Worm (Caenorhabditis elegans) whole organism, young adult: ENCODE data around the gene Y45F10D.7.

Experiments
- B0035.1 ChIP-seq: sonication (generic microtip); optimal IDR thresholded peaks from 2 replicates; lab custom pipeline; 2016; ENCODE audit warnings: missing genetic modification characterization, mild to moderate bottlenecking, missing compliant biosample characterization, missing genotype, missing genetic modification reagents
- B0336.3 ChIP-seq: fragments of 200-800 bp; sonication (Bioruptor generic); IDR thresholded peaks from 2 replicates; pipeline ENCODE4 v1.3.6; 2022; ENCODE audit warnings: missing genetic modification characterization, missing compliant biosample characterization
- C17E4.6 ChIP-seq: fragments of 200-800 bp; sonication (Bioruptor generic); IDR thresholded peaks from 2 replicates; pipeline ENCODE4 v1.3.6; 2022; ENCODE audit warnings: missing genetic modification reagents, missing genetic modification characterization, missing compliant biosample characterization
- D2030.7 ChIP-seq: fragments of 200-800 bp; sonication (Bioruptor generic); IDR thresholded peaks from 2 replicates; pipeline ENCODE4 v1.3.6; 2022; ENCODE audit warnings: missing genetic modification reagents, missing genetic modification characterization, missing compliant biosample characterization
- F23B12.7 ChIP-seq: sonication (generic microtip); optimal IDR thresholded peaks from 2 replicates; lab custom pipeline; 2017; ENCODE audit warnings: missing genetic modification characterization, mild to moderate bottlenecking, missing compliant biosample characterization, antibody characterized with exemption, moderate library complexity; ENCODE audit not compliant: insufficient read depth
- F33H1.4 ChIP-seq: fragments of 200-800 bp; sonication (Bioruptor generic); IDR thresholded peaks from 2 replicates; pipeline ENCODE4 v1.3.6; 2022; ENCODE audit warnings: missing genetic modification reagents, missing genetic modification characterization, missing compliant biosample characterization
- F37B4.10 ChIP-seq: fragments of 200-800 bp; sonication (Bioruptor generic); IDR thresholded peaks from 2 replicates; pipeline ENCODE4 v1.3.6; 2022; ENCODE audit warnings: missing genetic modification characterization, missing compliant biosample characterization
- F57C9.4 ChIP-seq: sonication (generic microtip); optimal IDR thresholded peaks from 2 replicates; lab custom pipeline; 2017; ENCODE audit warnings: mild to moderate bottlenecking, missing genetic modification characterization, missing compliant biosample characterization
- Y53G8AR.9 ChIP-seq: fragments of 200-800 bp; sonication (Bioruptor generic); conservative IDR thresholded peaks from 2 replicates; pipeline ENCODE4 v1.3.6; 2022; ENCODE audit warnings: missing genetic modification reagents, missing genetic modification characterization, missing compliant biosample characterization
- Y79H2A.3 ChIP-seq: fragments of 200-800 bp; sonication (Bioruptor generic); conservative IDR thresholded peaks from 2 replicates; pipeline ENCODE4 v1.3.6; 2022; ENCODE audit warnings: missing genetic modification reagents, missing genetic modification characterization, missing compliant biosample characterization
- ZK185.1 ChIP-seq: sonication (generic microtip); optimal IDR thresholded peaks from 2 replicates; lab custom pipeline; 2016; ENCODE audit warnings: mild to moderate bottlenecking, missing genetic modification characterization, missing compliant biosample characterization; ENCODE audit not compliant: poor library complexity, severe bottlenecking
- aptf-2 ChIP-seq: fragments of 200-800 bp; sonication (Bioruptor generic); conservative IDR thresholded peaks from 2 replicates; pipeline ENCODE4 v1.3.6; 2022; ENCODE audit warnings: missing genetic modification reagents, missing genetic modification characterization, missing compliant biosample characterization
- attf-3 ChIP-seq: fragments of 200-800 bp; sonication (Bioruptor generic); conservative IDR thresholded peaks from 2 replicates; pipeline ENCODE4 v1.3.6; 2022; ENCODE audit warnings: missing genetic modification reagents, missing genetic modification characterization, missing compliant biosample characterization
- attf-6 ChIP-seq: fragments of 200-800 bp; sonication (Bioruptor generic); IDR thresholded peaks from 2 replicates; pipeline ENCODE4 v1.3.6; 2022; ENCODE audit warnings: missing genetic modification reagents, missing genetic modification characterization, missing compliant biosample characterization
- bed-2 ChIP-seq: fragments of 200-800 bp; sonication (Bioruptor generic); IDR thresholded peaks from 2 replicates; pipeline ENCODE4 v1.3.6; 2022; ENCODE audit warnings: missing genetic modification reagents, missing genetic modification characterization, missing compliant biosample characterization
- cebp-1 ChIP-seq, 2 experiments: fragments of 200-800 bp in 1 of 2; sonication (Bioruptor generic) in 1 of 2; sonication (generic microtip) in 1 of 2; IDR thresholded peaks in 1 of 2; optimal IDR thresholded peaks in 1 of 2; 2 replicates each; pipeline versions ENCODE4 v1.3.6 to Lab custom; 2017 to 2022; ENCODE audit warnings: missing compliant biosample characterization in 2 of 2, missing genetic modification characterization in 2 of 2, mild to moderate bottlenecking in 1 of 2, missing genetic modification reagents in 1 of 2, moderate library complexity in 1 of 2
- dox-1 ChIP-seq: fragments of 200-800 bp; sonication (Bioruptor generic); IDR thresholded peaks from 2 replicates; pipeline ENCODE4 v1.3.6; 2022; ENCODE audit warnings: missing genetic modification reagents, missing genetic modification characterization, missing compliant biosample characterization
- dpff-1 ChIP-seq: sonication (generic microtip); optimal IDR thresholded peaks from 2 replicates; lab custom pipeline; 2017; ENCODE audit warnings: mild to moderate bottlenecking, missing genetic modification characterization, missing compliant biosample characterization
- efl-1 ChIP-seq: fragments of 150-350 bp; optimal IDR thresholded peaks from 2 replicates; lab custom pipeline; 2014; ENCODE audit warnings: missing biosample characterization, missing genetic modification reagents, missing genetic modification characterization
- egl-44 ChIP-seq: fragments of 200-800 bp; sonication (Bioruptor generic); IDR thresholded peaks from 2 replicates; pipeline ENCODE4 v1.3.6; 2022; ENCODE audit warnings: missing genetic modification reagents, missing genetic modification characterization, missing compliant biosample characterization
- fkh-3 ChIP-seq: sonication (generic microtip); optimal IDR thresholded peaks from 2 replicates; lab custom pipeline; 2016; ENCODE audit warnings: mild to moderate bottlenecking, missing genetic modification characterization, missing compliant biosample characterization
- hlh-26 ChIP-seq: fragments of 200-800 bp; sonication (Bioruptor generic); conservative IDR thresholded peaks from 2 replicates; pipeline ENCODE4 v1.3.6; 2022; ENCODE audit warnings: missing genetic modification reagents, missing genetic modification characterization, missing compliant biosample characterization
- hmg-1.2 ChIP-seq: fragments of 200-800 bp; sonication (Bioruptor generic); IDR thresholded peaks from 2 replicates; pipeline ENCODE4 v1.3.6; 2022; ENCODE audit warnings: missing genetic modification reagents, missing genetic modification characterization, missing compliant biosample characterization
- hrde-1 ChIP-seq: sonication (generic microtip); optimal IDR thresholded peaks from 2 replicates; lab custom pipeline; 2016; ENCODE audit warnings: missing genetic modification characterization, mild to moderate bottlenecking, missing compliant biosample characterization, moderate library complexity, missing genotype, missing genetic modification reagents, borderline replicate concordance
- hsf-1 ChIP-seq: fragments of 200-800 bp; sonication (Bioruptor generic); IDR thresholded peaks from 2 replicates; pipeline ENCODE4 v1.3.6; 2022; ENCODE audit warnings: missing genetic modification reagents, missing genetic modification characterization, missing compliant biosample characterization
- lag-1 ChIP-seq: fragments of 200-800 bp; sonication (Bioruptor generic); IDR thresholded peaks from 2 replicates; pipeline ENCODE4 v1.3.6; 2022; ENCODE audit warnings: missing genetic modification reagents, missing genetic modification characterization, missing compliant biosample characterization
- lin-35 ChIP-seq, 3 experiments: fragments of 150-350 bp in 2 of 3; sonication (generic microtip) in 1 of 3; optimal IDR thresholded peaks; 2 replicates each; lab custom pipeline; 2014 to 2018; ENCODE audit warnings: missing biosample characterization in 3 of 3, missing genetic modification characterization in 3 of 3, missing genetic modification reagents in 3 of 3
- lin-54 ChIP-seq: fragments of 200-800 bp; sonication (Bioruptor generic); optimal IDR thresholded peaks from 2 replicates; lab custom pipeline; 2018; ENCODE audit warnings: mild to moderate bottlenecking, missing genetic modification characterization, missing compliant biosample characterization
- lsl-1 ChIP-seq: fragments of 200-800 bp; sonication (Bioruptor generic); optimal IDR thresholded peaks from 2 replicates; lab custom pipeline; 2018; ENCODE audit warnings: mild to moderate bottlenecking, missing genetic modification characterization, moderate library complexity, missing compliant biosample characterization
- madf-6 ChIP-seq: fragments of 200-800 bp; sonication (Bioruptor generic); IDR thresholded peaks from 2 replicates; pipeline ENCODE4 v1.3.6; 2022; ENCODE audit warnings: missing genetic modification reagents, missing genetic modification characterization, missing compliant biosample characterization
- madf-8 ChIP-seq: fragments of 200-800 bp; sonication (Bioruptor generic); conservative IDR thresholded peaks from 2 replicates; pipeline ENCODE4 v1.3.6; 2022; ENCODE audit warnings: missing genetic modification reagents, missing genetic modification characterization, missing compliant biosample characterization
- mcd-1 ChIP-seq: fragments of 200-800 bp; sonication (Bioruptor generic); IDR thresholded peaks from 2 replicates; pipeline ENCODE4 v1.3.6; 2022; ENCODE audit warnings: missing genetic modification reagents, missing genetic modification characterization, missing compliant biosample characterization
- mes-4 ChIP-seq: sonication (generic microtip); optimal IDR thresholded peaks from 2 replicates; lab custom pipeline; 2016; ENCODE audit warnings: missing genotype, missing genetic modification characterization, missing compliant biosample characterization
- nfya-1 ChIP-seq: sonication (generic microtip); optimal IDR thresholded peaks from 2 replicates; lab custom pipeline; 2017; ENCODE audit warnings: antibody characterized with exemption, missing compliant biosample characterization, missing genetic modification characterization, borderline replicate concordance; ENCODE audit not compliant: insufficient read depth
- nfya-2 ChIP-seq: fragments of 200-800 bp; sonication (Bioruptor generic); IDR thresholded peaks from 2 replicates; pipeline ENCODE4 v1.3.6; 2022; ENCODE audit warnings: missing genetic modification reagents, missing genetic modification characterization, missing compliant biosample characterization
- rec-8 ChIP-seq, 2 experiments: sonication (generic microtip); optimal IDR thresholded peaks; 2 replicates each; lab custom pipeline; 2016; ENCODE audit warnings: mild to moderate bottlenecking in 2 of 2, missing genetic modification characterization in 2 of 2, missing genetic modification reagents in 2 of 2, missing genotype in 2 of 2, missing biosample characterization in 1 of 2, missing compliant biosample characterization in 1 of 2, moderate library complexity in 1 of 2
- snpc-3.4 ChIP-seq: sonication (generic microtip); optimal IDR thresholded peaks from 2 replicates; lab custom pipeline; 2017; ENCODE audit warnings: missing genetic modification characterization, mild to moderate bottlenecking, missing compliant biosample characterization, antibody characterized with exemption, moderate library complexity, missing genotype, missing genetic modification reagents
- snpc-4 ChIP-seq, 5 experiments: fragments of 150-350 bp in 1 of 5; sonication (generic microtip) in 4 of 5; optimal IDR thresholded peaks; 2 replicates each; lab custom pipeline; 2014 to 2018; ENCODE audit warnings: missing genetic modification characterization in 5 of 5, missing biosample characterization in 3 of 5, antibody characterized with exemption in 2 of 5, mild to moderate bottlenecking in 2 of 5, missing compliant biosample characterization in 2 of 5, missing genotype in 2 of 5, moderate library complexity in 2 of 5, missing genetic modification reagents in 1 of 5
- tbp1 ChIP-seq: fragments of 200-800 bp; sonication (Bioruptor generic); optimal IDR thresholded peaks from 2 replicates; lab custom pipeline; 2018; ENCODE audit warnings: mild to moderate bottlenecking, missing genetic modification characterization, missing compliant biosample characterization
- ztf-25 ChIP-seq: fragments of 200-800 bp; sonication (Bioruptor generic); IDR thresholded peaks from 2 replicates; pipeline ENCODE4 v1.3.6; 2022; ENCODE audit warnings: missing genetic modification reagents, missing genetic modification characterization, missing compliant biosample characterization

The Y45F10D.7 gene

DNA sequence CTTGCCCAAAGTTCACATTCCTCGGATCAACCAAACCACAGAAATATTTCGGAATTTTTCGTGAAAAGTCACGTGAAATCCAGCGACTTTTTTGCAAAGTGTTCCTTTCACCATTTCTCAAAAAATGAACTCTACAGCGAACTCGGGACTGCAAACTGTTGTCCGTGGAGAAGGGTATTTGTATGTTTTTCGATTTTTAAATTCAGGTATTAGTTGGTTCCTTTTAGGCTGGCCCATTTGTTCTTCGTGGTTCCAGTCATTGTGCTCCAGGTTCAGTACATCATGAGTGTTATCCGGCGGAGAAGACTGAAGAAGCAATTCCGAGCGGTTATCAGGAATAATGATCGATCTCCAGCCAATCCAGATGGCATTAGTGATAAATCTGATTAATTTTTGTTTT is 12.0 kb upstream of the Y45F10D.7 start:
- TF ChIP-seq snpc-3.4 (tag; lab: Kevin White, UChicago): no peak
- TF ChIP-seq attf-6: 0 out of 2 replicates have a peak, but pooled peaks have one; percentile 33
- TF ChIP-seq ztf-25 (GFP tag; lab: Robert Waterston, UW): no peak

DNA sequence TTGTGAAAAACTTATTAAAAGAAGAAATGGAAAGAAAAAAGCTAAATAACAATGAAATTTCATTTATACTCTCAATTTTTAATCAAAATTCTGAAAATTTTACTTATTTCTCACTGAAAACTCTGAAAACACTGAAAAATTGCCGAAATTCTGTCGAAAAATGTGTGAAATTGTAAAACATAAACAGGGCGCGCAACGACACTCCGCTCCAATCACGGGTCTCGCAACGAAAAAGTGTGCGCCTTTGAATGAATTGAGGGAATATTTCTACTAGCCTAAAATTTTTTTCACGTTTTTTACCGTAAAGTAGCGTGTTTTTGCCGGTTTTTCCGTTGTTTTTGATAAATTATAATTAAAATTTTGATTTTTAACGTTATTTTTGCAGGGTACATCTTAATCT is 11.2 kb upstream of the Y45F10D.7 start, which contains the start of gene rpl-18:
rpl-18 (plus strand) TSS at position 386 of the 400 bp plus-strand sequence.
- no peak for TF ChIP-seq mes-4
- TF ChIP-seq lin-54 (GFP tag; lab: Kevin White, UChicago): peak; percentile 40
- peak; percentile 16 for TF ChIP-seq ZK185.1 (tag; lab: Kevin White, UChicago)
- TF ChIP-seq madf-6: no peak
- TF ChIP-seq egl-44 (GFP tag; lab: Robert Waterston, UW): no peak
- TF ChIP-seq hsf-1 (GFP tag; lab: Robert Waterston, UW): no peak
- no peak for TF ChIP-seq B0336.3
- no peak for TF ChIP-seq hlh-26 (GFP tag; lab: Robert Waterston, UW)
- TF ChIP-seq lsl-1: peak; percentile 28
- TF ChIP-seq madf-8: no peak
- TF ChIP-seq D2030.7 (GFP tag; lab: Robert Waterston, UW): peak; percentile 34; the same call in 1 of the 2 replicates
- TF ChIP-seq snpc-4 (GFP tag; optimal IDR thresholded peaks at IDR 0.05; lab: Kevin White, UChicago): peak; percentile 64
- TF ChIP-seq snpc-4 (tag; optimal IDR thresholded peaks at IDR 0.05; lab: Kevin White, UChicago): peak in 3 of 4 experiments; percentile 83 to 92 (median 84)
- no peak for TF ChIP-seq dpff-1
- no peak for TF ChIP-seq mcd-1 (GFP tag; lab: Robert Waterston, UW)
- no peak for TF ChIP-seq F37B4.10 (GFP tag; lab: Robert Waterston, UW)
- peak; percentile 97 for TF ChIP-seq attf-3 (GFP tag; lab: Robert Waterston, UW)
- TF ChIP-seq ztf-25 (GFP tag; lab: Robert Waterston, UW): no peak
- TF ChIP-seq tbp1 (GFP tag; lab: Kevin White, UChicago): peak; percentile 44
- TF ChIP-seq bed-2 (GFP tag; lab: Robert Waterston, UW): no peak
- no peak for TF ChIP-seq aptf-2
- TF ChIP-seq Y53G8AR.9 (GFP tag; lab: Robert Waterston, UW): no peak
- peak in 1 of 3 experiments; percentile 38 for TF ChIP-seq lin-35 (GFP tag; optimal IDR thresholded peaks at IDR 0.05; lab: Kevin White, UChicago)
- no peak for TF ChIP-seq Y79H2A.3 (GFP tag; lab: Robert Waterston, UW)
- no peak; the same call in 1 of the 2 replicates for TF ChIP-seq dox-1 (GFP tag; lab: Robert Waterston, UW)
- TF ChIP-seq F23B12.7: peak; percentile 73
- TF ChIP-seq efl-1 (GFP tag; lab: Kevin White, UChicago): peak; percentile 29
- TF ChIP-seq nfya-2: no peak
- TF ChIP-seq hrde-1 (tag; lab: Kevin White, UChicago): no peak
- peak; percentile 89 for TF ChIP-seq F33H1.4 (GFP tag; lab: Robert Waterston, UW)
- TF ChIP-seq lag-1 (GFP tag; lab: Robert Waterston, UW): no peak
- no peak for TF ChIP-seq rec-8 (tag; optimal IDR thresholded peaks at IDR 0.05; lab: Kevin White, UChicago)
- no peak for TF ChIP-seq F57C9.4 (tag; lab: Kevin White, UChicago)
- TF ChIP-seq nfya-1 (tag; lab: Kevin White, UChicago): no peak
- no peak for TF ChIP-seq cebp-1 (GFP tag; IDR thresholded peaks at IDR 0.05; lab: Robert Waterston, UW)
- TF ChIP-seq cebp-1 (tag; optimal IDR thresholded peaks at IDR 0.05; lab: Kevin White, UChicago): no peak
- no peak for TF ChIP-seq fkh-3 (tag; lab: Kevin White, UChicago)
- TF ChIP-seq hmg-1.2 (GFP tag; lab: Robert Waterston, UW): no peak
- no peak for TF ChIP-seq C17E4.6 (GFP tag; lab: Robert Waterston, UW)
- no peak for TF ChIP-seq B0035.1 (tag; lab: Kevin White, UChicago)
- TF ChIP-seq, all 124 proteins: peak for 11
